Worm (Caenorhabditis elegans) whole organism, early embryonic: ENCODE data around the gene dnj-9.

Experiments used
- ama-1 ChIP-seq: fragments of 150-350 bp; optimal IDR thresholded peaks from 2 replicates; lab custom pipeline; 2014
- flt-1 ChIP-seq: fragments of 200-800 bp; sonication (Bioruptor generic); IDR thresholded peaks from 2 replicates; pipeline ENCODE4 v1.3.6; 2022; ENCODE audit warnings: missing genetic modification characterization, missing compliant biosample characterization
- hmbx-1 ChIP-seq: sonication (generic microtip); optimal IDR thresholded peaks from 2 replicates; lab custom pipeline; 2016; ENCODE audit warnings: mild to moderate bottlenecking, missing genetic modification characterization, missing compliant biosample characterization
- hnd-1 ChIP-seq: sonication (generic microtip); optimal IDR thresholded peaks from 2 replicates; lab custom pipeline; 2016; ENCODE audit warnings: missing genetic modification characterization, missing compliant biosample characterization
- pes-1 ChIP-seq: fragments of 200-800 bp; sonication (Bioruptor generic); IDR thresholded peaks from 2 replicates; pipeline ENCODE4 v1.3.6; 2022; ENCODE audit warnings: missing genetic modification reagents, missing genetic modification characterization, missing compliant biosample characterization

DNA sequence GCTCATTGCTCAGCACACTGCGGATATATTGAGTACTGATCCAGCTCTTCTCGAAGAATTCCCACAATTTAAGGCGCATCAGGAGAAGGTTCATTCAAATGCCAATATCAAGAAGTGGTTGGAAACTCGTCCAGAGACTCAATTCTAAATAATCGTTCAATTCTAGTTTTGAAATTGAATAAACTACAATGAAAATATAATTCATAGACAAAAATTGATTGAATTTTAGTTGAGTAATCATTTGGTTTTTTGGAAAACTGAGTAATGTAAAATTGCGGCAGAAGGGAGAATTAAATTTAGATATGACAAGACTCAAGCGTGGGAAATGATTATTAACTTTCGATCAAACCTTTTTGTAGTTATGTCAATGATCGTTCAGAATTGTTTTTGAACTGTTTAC lies 32.5 kb downstream of the dnj-9 start:
- TF ChIP-seq ama-1 (lab: Kevin White, UChicago) = no peak
- no peak for TF ChIP-seq hnd-1
- TF ChIP-seq flt-1 (GFP tag; lab: Robert Waterston, UW) = no peak
- no peak for TF ChIP-seq pes-1 (GFP tag; lab: Robert Waterston, UW)
- no peak for TF ChIP-seq hmbx-1 (tag; lab: Kevin White, UChicago)
